Fruit fly (Drosophila melanogaster) whole organism, embryonic: Measurements from ENCODE around the gene CG12640.

Experiments
- BtbVII ChIP-seq: fragments of 200-800 bp; sonication (Bioruptor generic); optimal IDR thresholded peaks from 3 replicates; lab custom pipeline; 2017; ENCODE audit warnings: missing biosample characterization, mild to moderate bottlenecking, missing genetic modification characterization
- Bteb2 ChIP-seq: fragments of 200-800 bp; sonication (Bioruptor generic); optimal IDR thresholded peaks from 2 replicates; lab custom pipeline; 2016; ENCODE audit warnings: missing biosample characterization, missing genetic modification characterization
- CG10209 ChIP-seq: fragments of 200-800 bp; sonication (Bioruptor generic); optimal IDR thresholded peaks from 3 replicates; lab custom pipeline; 2017; ENCODE audit warnings: missing biosample characterization, mild to moderate bottlenecking, missing genetic modification characterization, missing genetic modification reagents
- CG11247 ChIP-seq: fragments of 200-800 bp; sonication (Bioruptor generic); IDR thresholded peaks from 2 replicates; pipeline ENCODE4 v1.3.6; 2022; ENCODE audit warnings: missing biosample characterization, missing genetic modification characterization
- CG11695 ChIP-seq: fragments of 200-800 bp; sonication (Bioruptor generic); IDR thresholded peaks from 3 replicates; pipeline ENCODE4 v1.3.6; 2022; ENCODE audit warnings: missing biosample characterization, missing genetic modification characterization
- CG12659 ChIP-seq: fragments of 200-800 bp; sonication (Bioruptor generic); optimal IDR thresholded peaks from 3 replicates; lab custom pipeline; 2017; ENCODE audit warnings: mild to moderate bottlenecking, missing biosample characterization, missing genetic modification reagents, missing genetic modification characterization
- CG12769 ChIP-seq: fragments of 200-800 bp; sonication (Bioruptor generic); optimal IDR thresholded peaks from 2 replicates; lab custom pipeline; 2019; ENCODE audit warnings: missing biosample characterization, mild to moderate bottlenecking, missing genetic modification characterization, moderate library complexity
- CG13296 ChIP-seq: fragments of 200-800 bp; sonication (Bioruptor generic); optimal IDR thresholded peaks from 3 replicates; lab custom pipeline; 2018; ENCODE audit warnings: missing biosample characterization, mild to moderate bottlenecking, missing genetic modification characterization
- CG14014 ChIP-seq: fragments of 200-800 bp; sonication (Bioruptor generic); IDR thresholded peaks from 2 replicates; pipeline ENCODE4 v1.3.6; 2022; ENCODE audit warnings: missing biosample characterization, missing genetic modification characterization
- CG15269 ChIP-seq: fragments of 200-800 bp; sonication (Bioruptor generic); optimal IDR thresholded peaks from 2 replicates; lab custom pipeline; 2018; ENCODE audit warnings: missing biosample characterization, mild to moderate bottlenecking, missing genetic modification characterization, moderate library complexity
- CG15514 ChIP-seq: fragments of 200-800 bp; sonication (Bioruptor generic); optimal IDR thresholded peaks from 3 replicates; lab custom pipeline; 2017; ENCODE audit warnings: missing biosample characterization, missing genetic modification characterization, mild to moderate bottlenecking, moderate library complexity, missing genetic modification reagents
- CG1603 ChIP-seq: fragments of 200-800 bp; sonication (Bioruptor generic); optimal IDR thresholded peaks from 2 replicates; lab custom pipeline; 2019; ENCODE audit warnings: missing biosample characterization, mild to moderate bottlenecking, missing genetic modification characterization, moderate library complexity
- CG17359 ChIP-seq: fragments of 200-800 bp; sonication (Bioruptor generic); optimal IDR thresholded peaks from 3 replicates; lab custom pipeline; 2018; ENCODE audit warnings: missing biosample characterization, mild to moderate bottlenecking, missing genetic modification characterization, moderate library complexity
- CG17361 ChIP-seq: fragments of 200-800 bp; sonication (Bioruptor generic); IDR thresholded peaks from 3 replicates; pipeline ENCODE4 v1.3.6; 2022; ENCODE audit warnings: missing biosample characterization, missing genetic modification characterization
- CG18599 ChIP-seq: fragments of 200-800 bp; sonication (Bioruptor generic); optimal IDR thresholded peaks from 3 replicates; lab custom pipeline; 2017; ENCODE audit warnings: missing biosample characterization, missing genetic modification characterization, mild to moderate bottlenecking, moderate library complexity, missing genetic modification reagents
- CG2678 ChIP-seq: fragments of 200-800 bp; sonication (Bioruptor generic); optimal IDR thresholded peaks from 3 replicates; lab custom pipeline; 2019; ENCODE audit warnings: missing biosample characterization, mild to moderate bottlenecking, missing genetic modification characterization, moderate library complexity
- CG3281 ChIP-seq: fragments of 200-800 bp; sonication (Bioruptor generic); optimal IDR thresholded peaks from 3 replicates; lab custom pipeline; 2017; ENCODE audit warnings: missing biosample characterization, mild to moderate bottlenecking, missing genetic modification characterization
- CG5245 ChIP-seq: fragments of 200-800 bp; sonication (Bioruptor generic); optimal IDR thresholded peaks from 3 replicates; lab custom pipeline; 2016; ENCODE audit warnings: missing biosample characterization, missing genetic modification characterization
- CG6272 ChIP-seq: fragments of 200-800 bp; sonication (Bioruptor generic); IDR thresholded peaks from 2 replicates; pipeline ENCODE4 v1.3.6; 2022; ENCODE audit warnings: missing biosample characterization, missing genetic modification characterization
- CG8290 ChIP-seq, 3 experiments: fragments of 200-800 bp; sonication (Bioruptor generic); optimal IDR thresholded peaks; 2 replicates each; lab custom pipeline; 2016 to 2019; ENCODE audit warnings: missing biosample characterization in 3 of 3, missing genetic modification characterization in 3 of 3, mild to moderate bottlenecking in 2 of 3, moderate library complexity in 1 of 3
- CG8388 ChIP-seq: fragments of 200-800 bp; sonication (Bioruptor generic); optimal IDR thresholded peaks from 2 replicates; lab custom pipeline; 2019; ENCODE audit warnings: missing biosample characterization, mild to moderate bottlenecking, missing genetic modification characterization, moderate library complexity
- CG9215 ChIP-seq: fragments of 200-800 bp; sonication (Bioruptor generic); IDR thresholded peaks from 2 replicates; pipeline ENCODE4 v1.3.6; 2022; ENCODE audit warnings: missing biosample characterization, missing genetic modification characterization
- CG9437 ChIP-seq: fragments of 200-800 bp; sonication (Bioruptor generic); optimal IDR thresholded peaks from 2 replicates; lab custom pipeline; 2018; ENCODE audit warnings: missing biosample characterization, mild to moderate bottlenecking, missing genetic modification characterization
- CHES-1-like ChIP-seq: fragments of 200-800 bp; sonication (Bioruptor generic); optimal IDR thresholded peaks from 2 replicates; lab custom pipeline; 2016; ENCODE audit warnings: missing biosample characterization, missing genetic modification characterization
- CTCF ChIP-seq: fragments of 200-800 bp; sonication (Bioruptor generic); optimal IDR thresholded peaks from 2 replicates; lab custom pipeline; 2017; ENCODE audit warnings: missing biosample characterization, mild to moderate bottlenecking, missing genetic modification characterization, moderate library complexity
- Ets65A ChIP-seq: fragments of 200-800 bp; sonication (Bioruptor generic); peaks from one replicate; lab custom pipeline; 2016; ENCODE audit warnings: missing biosample characterization, missing genetic modification characterization
- Fer1 ChIP-seq: fragments of 200-800 bp; sonication (Bioruptor generic); optimal IDR thresholded peaks from 2 replicates; lab custom pipeline; 2017; ENCODE audit warnings: missing biosample characterization, mild to moderate bottlenecking, missing genetic modification characterization
- Hmr ChIP-seq: fragments of 200-800 bp; sonication (Bioruptor generic); optimal IDR thresholded peaks from 3 replicates; lab custom pipeline; 2017; ENCODE audit warnings: mild to moderate bottlenecking, missing biosample characterization, missing genetic modification reagents, missing genetic modification characterization
- Hsf ChIP-seq: fragments of 200-800 bp; sonication (Bioruptor generic); optimal IDR thresholded peaks from 3 replicates; lab custom pipeline; 2016; ENCODE audit warnings: missing biosample characterization, missing genetic modification characterization
- Mad ChIP-seq: fragments of 200-800 bp; sonication (Bioruptor generic); optimal IDR thresholded peaks from 2 replicates; lab custom pipeline; 2016; ENCODE audit warnings: missing biosample characterization, missing genetic modification characterization
- Med ChIP-seq: fragments of 200-800 bp; sonication (Bioruptor generic); peaks from one replicate; lab custom pipeline; 2016; ENCODE audit warnings: missing biosample characterization, missing genetic modification characterization, mild to moderate bottlenecking, inconsistent platforms, moderate library complexity
- NK7.1 ChIP-seq: fragments of 200-800 bp; sonication (Bioruptor generic); optimal IDR thresholded peaks from 3 replicates; lab custom pipeline; 2016; ENCODE audit warnings: missing biosample characterization, missing genetic modification characterization
- Poxn ChIP-seq: fragments of 200-800 bp; sonication (Bioruptor generic); IDR thresholded peaks from 2 replicates; pipeline ENCODE4 v1.3.6; 2022; ENCODE audit warnings: missing biosample characterization, missing genetic modification characterization
- Rfx ChIP-seq: fragments of 200-800 bp; sonication (Bioruptor generic); IDR thresholded peaks from 2 replicates; pipeline ENCODE4 v1.3.6; 2022; ENCODE audit warnings: missing biosample characterization, missing genetic modification characterization
- Trl ChIP-seq, 3 experiments: fragments of >200 bp in 2 of 3; fragments of 200-800 bp in 1 of 3; sonication (Bioruptor generic) in 1 of 3; optimal IDR thresholded peaks; 2 replicates in 1 of 3; 3 replicates in 2 of 3; lab custom pipeline; 2016 to 2017; ENCODE audit warnings: missing biosample characterization in 1 of 3, missing genetic modification characterization in 1 of 3
- ac ChIP-seq: fragments of 200-800 bp; sonication (Bioruptor generic); optimal IDR thresholded peaks from 3 replicates; lab custom pipeline; 2017; ENCODE audit warnings: missing biosample characterization, mild to moderate bottlenecking, missing genetic modification characterization
- ci ChIP-seq: fragments of 200-800 bp; sonication (Bioruptor generic); IDR thresholded peaks from 3 replicates; pipeline ENCODE4 v1.3.6; 2022; ENCODE audit warnings: missing biosample characterization, missing genetic modification characterization
- fd3F ChIP-seq: fragments of 200-800 bp; sonication (Bioruptor generic); optimal IDR thresholded peaks from 2 replicates; lab custom pipeline; 2018; ENCODE audit warnings: missing biosample characterization, mild to moderate bottlenecking, missing genetic modification characterization, moderate library complexity
- ftz-f1 ChIP-seq: fragments of 200-800 bp; sonication (Bioruptor generic); optimal IDR thresholded peaks from 2 replicates; lab custom pipeline; 2016; ENCODE audit warnings: missing biosample characterization, missing genetic modification characterization
- gsb ChIP-seq: fragments of 200-800 bp; sonication (Bioruptor generic); IDR thresholded peaks from 2 replicates; pipeline ENCODE4 v1.3.6; 2022; ENCODE audit warnings: missing biosample characterization, missing genetic modification characterization
- lmd ChIP-seq: fragments of 200-800 bp; sonication (Bioruptor generic); IDR thresholded peaks from 2 replicates; pipeline ENCODE4 v1.3.6; 2022; ENCODE audit warnings: missing biosample characterization, missing genetic modification characterization
- luna ChIP-seq: fragments of 200-800 bp; sonication (Bioruptor generic); optimal IDR thresholded peaks from 2 replicates; lab custom pipeline; 2016; ENCODE audit warnings: missing biosample characterization, missing genetic modification characterization
- nerfin-1 ChIP-seq: fragments of 200-800 bp; sonication (Bioruptor generic); optimal IDR thresholded peaks from 3 replicates; lab custom pipeline; 2019; ENCODE audit warnings: missing biosample characterization, mild to moderate bottlenecking, missing genetic modification characterization, moderate library complexity
- ranshi ChIP-seq: fragments of 200-800 bp; sonication (Bioruptor generic); IDR thresholded peaks from 2 replicates; pipeline ENCODE4 v1.3.6; 2022; ENCODE audit warnings: missing biosample characterization, missing genetic modification characterization
- sr ChIP-seq: fragments of 200-800 bp; sonication (Bioruptor generic); IDR thresholded peaks from 3 replicates; pipeline ENCODE4 v1.3.6; 2022; ENCODE audit warnings: missing biosample characterization, missing genetic modification characterization
- unc-4 ChIP-seq: fragments of 200-800 bp; sonication (Bioruptor generic); IDR thresholded peaks from 2 replicates; pipeline ENCODE4 v1.3.6; 2022; ENCODE audit warnings: missing biosample characterization, missing genetic modification characterization; ENCODE audit not compliant: partially characterized antibody

CG12640 gene

DNA sequence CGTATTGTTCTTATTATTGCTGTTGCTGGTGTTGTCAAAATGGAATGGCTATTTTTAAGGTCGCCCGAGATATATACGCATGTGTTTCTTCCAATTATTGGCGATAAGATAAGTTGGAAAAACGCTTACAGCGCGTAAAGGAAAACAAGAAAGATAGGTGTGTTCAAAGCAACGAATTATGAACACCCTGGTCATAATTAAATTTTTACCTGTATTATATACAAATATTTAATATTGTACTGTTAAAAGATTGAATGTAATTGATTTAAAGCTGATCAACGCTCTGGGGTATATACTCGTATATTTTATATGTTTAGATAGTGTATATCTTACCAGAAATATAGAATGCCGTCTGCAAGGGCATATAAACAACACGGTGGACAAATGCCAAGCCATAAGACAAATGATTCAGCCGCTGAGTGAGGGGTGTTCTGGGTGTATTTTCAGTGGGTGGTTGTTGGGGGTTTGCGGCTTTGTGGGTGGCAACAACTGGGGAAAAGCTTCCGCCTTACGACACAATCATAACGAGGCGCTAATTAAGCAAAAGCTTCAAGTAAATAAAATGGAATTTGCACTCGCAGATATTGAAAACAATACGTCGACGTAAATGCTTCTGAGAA, 35.0 kb downstream of the CG12640 start (continued):
- TF ChIP-seq CG9215 (GFP tag; lab: Robert Waterston, UW) (peak; percentile 40; the same call in 1 of the 2 replicates), CG14014 (GFP tag; lab: Robert Waterston, UW) (peak; percentile 51), gsb (GFP tag; lab: Robert Waterston, UW) (0 out of 2 replicates have a peak, but pooled peaks have one; percentile 18), CG5245 (GFP tag; lab: Kevin White, UChicago) (no peak), BtbVII (GFP tag; lab: Kevin White, UChicago) (peak; percentile 5), CG10209 (GFP tag; lab: Kevin White, UChicago) (peak; percentile 31), lmd (GFP tag; lab: Robert Waterston, UW) (peak; percentile 49), CG15269 (peak; percentile 45), Hsf (GFP tag; lab: Kevin White, UChicago) (no peak), ftz-f1 (GFP tag; lab: Kevin White, UChicago) (no peak), CG9437 (GFP tag; lab: Kevin White, UChicago) (no peak), ac (GFP tag; lab: Kevin White, UChicago) (no peak), Mad (GFP tag; lab: Kevin White, UChicago) (no peak), CG17361 (GFP tag; lab: Robert Waterston, UW) (0 out of 3 replicates have a peak, but pooled peaks have one; percentile 12), luna (GFP tag; lab: Kevin White, UChicago) (no peak), ranshi (GFP tag; lab: Robert Waterston, UW) (0 out of 2 replicates have a peak, but pooled peaks have one; percentile 27), CG8388 (no peak), CTCF (no peak)
- TF ChIP-seq, all 482 proteins: peak for 107

DNA sequence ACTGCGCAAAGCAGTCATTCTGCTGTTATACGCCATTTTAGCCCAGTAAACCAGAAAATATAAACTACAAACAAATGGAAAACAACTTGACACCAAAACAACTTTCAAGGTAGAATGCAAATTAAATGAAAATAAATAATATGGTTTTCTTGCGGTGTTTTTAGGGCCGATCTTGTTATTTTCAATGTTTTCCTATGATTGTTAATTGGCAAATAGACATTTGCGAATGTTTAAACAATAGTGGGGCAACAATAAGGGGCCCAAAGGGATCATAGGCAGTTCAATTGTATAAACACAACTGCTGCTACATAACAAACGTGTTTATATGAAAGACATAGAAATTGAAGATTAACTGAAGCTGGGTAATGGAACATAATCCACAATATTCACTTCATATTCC, 35.8 kb downstream of the CG12640 start:
- peak; percentile 42 for TF ChIP-seq CG3281 (GFP tag; lab: Kevin White, UChicago)
- TF ChIP-seq fd3F (GFP tag; lab: Kevin White, UChicago): peak; percentile 64
- peak; percentile 1 for TF ChIP-seq CG12659 (GFP tag; lab: Kevin White, UChicago)
- TF ChIP-seq Fer1 (GFP tag; lab: Kevin White, UChicago): peak; percentile 4
- TF ChIP-seq CG11695 (GFP tag; lab: Robert Waterston, UW): 0 out of 3 replicates have a peak, but pooled peaks have one; percentile 16
- no peak for TF ChIP-seq CG8290 (GFP tag; optimal IDR thresholded peaks at IDR 0.05; lab: Kevin White, UChicago)
- peak in 1 of 2 experiments; percentile 53 for TF ChIP-seq CG8290 (tag; optimal IDR thresholded peaks at IDR 0.05; lab: Kevin White, UChicago)
- TF ChIP-seq Med (GFP tag; lab: Kevin White, UChicago): peak; percentile 37
- TF ChIP-seq Rfx (GFP tag; lab: Robert Waterston, UW): peak; percentile 22; the same call in 1 of the 2 replicates
- TF ChIP-seq CG2678 (tag; lab: Kevin White, UChicago): peak; percentile 9
- peak; percentile 13 for TF ChIP-seq CG15514 (GFP tag; lab: Kevin White, UChicago)
- TF ChIP-seq Hmr (GFP tag; lab: Kevin White, UChicago): peak; percentile 30
- peak; percentile 11 for TF ChIP-seq CG12769 (tag; lab: Kevin White, UChicago)
- TF ChIP-seq CG18599 (GFP tag; lab: Kevin White, UChicago): no peak
- peak; percentile 25 for TF ChIP-seq CG13296
- TF ChIP-seq NK7.1 (GFP tag; lab: Kevin White, UChicago): no peak
- TF ChIP-seq Bteb2 (GFP tag; lab: Kevin White, UChicago): no peak
- TF ChIP-seq Trl (optimal IDR thresholded peaks at IDR 0.05; lab: Kevin White, UChicago): no peak
- no peak for TF ChIP-seq Trl (GFP tag; optimal IDR thresholded peaks at IDR 0.05; lab: Kevin White, UChicago)
- TF ChIP-seq, all 482 proteins: peak for 13

DNA sequence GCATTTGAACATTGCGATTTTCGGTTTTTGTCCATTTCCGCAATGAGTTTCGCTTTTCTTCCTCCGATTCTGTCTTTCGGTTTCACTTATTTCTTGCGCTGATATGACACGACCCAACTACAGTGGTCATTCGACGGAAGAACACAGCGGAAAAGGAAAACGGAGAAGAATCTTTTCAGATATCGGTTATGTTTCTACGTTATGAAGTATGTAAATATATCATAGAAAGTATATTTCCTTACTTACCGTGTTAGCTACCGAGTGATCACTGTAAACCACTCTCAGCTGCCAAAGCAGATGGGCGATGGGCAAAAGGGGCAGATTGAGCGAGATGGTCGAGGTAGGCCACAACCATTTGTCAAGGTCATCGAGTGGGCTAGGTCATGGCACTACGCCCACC, 44.9 kb downstream of the CG12640 start:
- peak; percentile 62 for TF ChIP-seq CG11247 (GFP tag; lab: Robert Waterston, UW)
- TF ChIP-seq Ets65A (GFP tag; lab: Kevin White, UChicago): peak; percentile 94
- peak; percentile 61; the same call in 2 of the 3 replicates for TF ChIP-seq ci (GFP tag; lab: Robert Waterston, UW)
- TF ChIP-seq sr (GFP tag; lab: Robert Waterston, UW): peak; percentile 49; the same call in 1 of the 3 replicates
- no peak for TF ChIP-seq nerfin-1 (tag; lab: Kevin White, UChicago)
- peak; percentile 34; the same call in 1 of the 2 replicates for TF ChIP-seq Poxn (GFP tag; lab: Robert Waterston, UW)
- TF ChIP-seq CG17359: peak; percentile 44
- peak; percentile 15 for TF ChIP-seq CHES-1-like (GFP tag; lab: Kevin White, UChicago)
- TF ChIP-seq CG6272 (GFP tag; lab: Robert Waterston, UW): peak; percentile 28; the same call in 1 of the 2 replicates
- TF ChIP-seq Med (GFP tag; lab: Kevin White, UChicago): peak; percentile 93
- no peak for TF ChIP-seq Trl (optimal IDR thresholded peaks at IDR 0.05; lab: Kevin White, UChicago)
- peak; percentile 12 for TF ChIP-seq Trl (GFP tag; optimal IDR thresholded peaks at IDR 0.05; lab: Kevin White, UChicago)
- TF ChIP-seq unc-4 (GFP tag; lab: Robert Waterston, UW): no peak
- peak; percentile 64 for TF ChIP-seq CG1603 (tag; lab: Kevin White, UChicago)
